Worm (Caenorhabditis elegans): Measurements from ENCODE around the gene pcf-11.

- TF ChIP-seq W03F9.2 (tag; optimal IDR thresholded peaks at IDR 0.05) = no peak
- TF ChIP-seq him-1 (tag; optimal IDR thresholded peaks at IDR 0.05) = no peak
Measured at ce11 chrIII:5006881-5007280, 17.8 kb upstream of the pcf-11 start, which contains the start of gene R144.12.
